Fruit fly (Drosophila melanogaster): Measurements from ENCODE around the gene Ir67b.

The Ir67b gene

DNA sequence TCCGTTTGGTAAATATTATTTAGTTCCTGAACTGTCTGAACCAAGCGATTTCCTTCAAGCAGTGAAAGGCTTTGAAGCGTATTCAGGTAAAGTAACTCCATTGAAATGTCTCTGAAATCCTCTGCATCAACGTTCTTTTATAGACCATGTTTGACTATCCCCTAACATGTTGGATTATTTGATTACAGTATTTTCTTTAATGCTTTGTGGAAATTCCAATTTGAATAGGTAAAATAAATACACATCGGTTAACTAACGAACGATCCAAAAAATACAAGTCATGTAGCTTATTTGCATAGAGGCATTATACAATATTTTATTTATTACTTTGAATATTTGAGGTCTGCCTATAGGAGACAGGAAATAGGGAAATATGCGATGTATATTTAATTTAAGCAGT lies at the start of gene Ir67b:
Gene Ir67b, minus strand, starts transcription at position 101 of the 400 bp plus-strand sequence.
- TF ChIP-seq EcR (GFP tag; optimal IDR thresholded peaks at IDR 0.05) (no peak), Dll (optimal IDR thresholded peaks at IDR 0.05) (no peak), CG8478 (optimal IDR thresholded peaks at IDR 0.05) (no peak), usp (GFP tag; optimal IDR thresholded peaks at IDR 0.05) (no peak), psq (optimal IDR thresholded peaks at IDR 0.05) (no peak), pan (optimal IDR thresholded peaks at IDR 0.05) (no peak)

- no peak for TF ChIP-seq usp (GFP tag; optimal IDR thresholded peaks at IDR 0.05)
- no peak for TF ChIP-seq EcR (GFP tag; optimal IDR thresholded peaks at IDR 0.05)
These were observed 49.3 kb upstream of the Ir67b start, which contains the start of gene Rbfox1 for dm6 chr3L:10481112-10481511. Rbfox1 (plus strand) TSS chr3L:10481412.

- TF ChIP-seq psq (optimal IDR thresholded peaks at IDR 0.05) (no peak), Dll (optimal IDR thresholded peaks at IDR 0.05) (no peak), CG8478 (optimal IDR thresholded peaks at IDR 0.05) (no peak), usp (GFP tag; optimal IDR thresholded peaks at IDR 0.05) (no peak), pan (optimal IDR thresholded peaks at IDR 0.05) (no peak)
These were observed 46.4 kb upstream of the Ir67b start, which contains the start of gene CG46430 for dm6 chr3L:10478214-10478613. CG46430 (plus strand) TSS chr3L:10478514.

DNA sequence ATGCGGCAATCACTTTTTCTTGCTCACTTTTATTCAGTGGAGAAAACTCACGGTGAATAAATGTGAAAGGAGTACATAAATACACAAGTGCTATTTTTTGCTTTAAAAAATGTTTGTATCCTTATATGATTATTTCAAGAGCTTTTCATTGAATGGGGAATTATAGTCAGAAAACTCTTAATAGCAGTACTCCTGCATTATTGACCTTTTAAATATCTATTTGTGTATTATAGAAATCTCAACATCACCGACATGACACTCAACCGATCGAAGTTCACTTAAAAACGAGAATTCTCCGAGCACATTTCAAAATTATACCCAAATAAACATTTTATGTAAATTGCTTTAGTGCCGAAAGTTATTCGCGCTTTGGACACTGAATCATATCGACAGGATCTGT lies 33.1 kb upstream of the Ir67b start, which contains the start of gene S-Lap3:
Gene S-Lap3, plus strand, starts transcription at position 301 of the 400 bp plus-strand sequence.
- TF ChIP-seq CG8478 (optimal IDR thresholded peaks at IDR 0.05), result no peak
- no peak for TF ChIP-seq usp (GFP tag; optimal IDR thresholded peaks at IDR 0.05)
- no peak for TF ChIP-seq EcR (GFP tag; optimal IDR thresholded peaks at IDR 0.05)
- TF ChIP-seq psq (optimal IDR thresholded peaks at IDR 0.05), result no peak
- TF ChIP-seq Dll (optimal IDR thresholded peaks at IDR 0.05), result no peak
- TF ChIP-seq pan (optimal IDR thresholded peaks at IDR 0.05), result no peak

dm6 chr3L:10463051-10463866 lies 31.5 kb upstream of the Ir67b start, which contains the start of the genes Gem3 and CG32061:
Gem3 (minus strand) TSS chr3L:10463101.
CG32061 (plus strand) TSS chr3L:10463816.
- no peak for TF ChIP-seq psq (optimal IDR thresholded peaks at IDR 0.05)
- no peak for TF ChIP-seq usp (GFP tag; optimal IDR thresholded peaks at IDR 0.05)
- no peak for TF ChIP-seq pan (optimal IDR thresholded peaks at IDR 0.05)
- no peak for TF ChIP-seq EcR (GFP tag; optimal IDR thresholded peaks at IDR 0.05)
- no peak for TF ChIP-seq Dll (optimal IDR thresholded peaks at IDR 0.05)
- no peak for TF ChIP-seq CG8478 (optimal IDR thresholded peaks at IDR 0.05)

DNA sequence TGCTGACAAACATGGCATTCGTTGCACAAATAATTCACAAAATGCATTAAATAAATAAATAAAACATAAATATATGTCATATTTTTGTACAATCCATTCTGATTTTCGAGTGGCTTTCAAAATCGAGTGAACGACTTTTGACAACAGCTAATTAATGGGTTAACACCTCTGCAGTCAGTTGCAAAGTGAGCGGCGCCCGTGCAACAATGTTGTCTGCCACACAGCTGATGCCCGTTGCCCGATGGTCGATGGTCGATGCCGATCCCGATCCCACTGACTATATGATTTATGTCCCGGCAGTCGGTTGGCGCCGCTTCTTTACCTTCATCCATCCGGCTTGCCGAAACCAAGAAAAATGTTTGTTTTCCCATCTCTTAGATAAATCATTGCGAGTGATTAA lies 27.3 kb upstream of the Ir67b start:
- TF ChIP-seq usp (GFP tag; optimal IDR thresholded peaks at IDR 0.05) (no peak), pan (optimal IDR thresholded peaks at IDR 0.05) (no peak), Dll (optimal IDR thresholded peaks at IDR 0.05) (no peak), psq (optimal IDR thresholded peaks at IDR 0.05) (no peak), CG8478 (optimal IDR thresholded peaks at IDR 0.05) (no peak), EcR (GFP tag; optimal IDR thresholded peaks at IDR 0.05) (no peak)

DNA sequence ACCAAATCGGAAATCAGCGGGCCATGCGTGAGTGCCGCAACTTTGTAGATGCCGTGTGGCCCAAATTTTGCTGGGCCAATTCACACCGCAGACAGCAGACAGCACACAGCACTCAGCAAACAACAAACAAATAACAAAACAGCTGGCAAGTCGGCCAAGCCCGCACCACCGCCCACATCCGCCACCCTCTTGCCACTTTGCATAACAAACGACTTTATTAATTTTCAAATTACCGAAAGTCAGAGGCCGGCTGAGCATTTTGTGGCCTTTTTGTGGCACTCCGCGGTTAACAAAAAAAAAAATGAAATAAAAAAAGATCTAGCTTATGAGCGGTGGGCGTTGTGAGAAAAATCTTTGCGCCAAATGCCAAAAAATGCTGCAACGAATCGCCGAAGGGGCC lies 17.9 kb upstream of the Ir67b start:
- no peak for TF ChIP-seq psq (optimal IDR thresholded peaks at IDR 0.05)
- no peak for TF ChIP-seq EcR (GFP tag; optimal IDR thresholded peaks at IDR 0.05)
- no peak for TF ChIP-seq pan (optimal IDR thresholded peaks at IDR 0.05)
- TF ChIP-seq CG8478 (optimal IDR thresholded peaks at IDR 0.05), result no peak
- TF ChIP-seq usp (GFP tag; optimal IDR thresholded peaks at IDR 0.05), result no peak
- TF ChIP-seq Dll (optimal IDR thresholded peaks at IDR 0.05), result no peak

DNA sequence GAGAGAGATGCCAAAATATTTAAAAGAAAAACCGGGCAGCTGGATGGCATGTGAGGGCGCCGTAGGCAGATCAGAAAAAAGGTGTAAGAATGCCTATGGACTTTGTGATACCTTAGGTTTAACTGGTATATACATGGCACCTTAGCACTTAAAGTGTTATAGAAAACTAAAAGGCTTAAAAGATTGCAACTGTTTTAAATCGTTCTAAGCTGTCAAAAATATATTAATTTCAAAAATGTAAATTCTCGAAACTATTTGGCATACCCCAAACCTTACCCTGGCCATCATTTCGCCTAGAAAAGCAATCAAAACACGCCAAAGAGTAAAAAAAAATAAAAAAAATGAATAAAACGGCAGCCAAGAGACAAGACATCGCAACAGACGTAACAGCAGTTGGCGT lies 15.2 kb upstream of the Ir67b start:
- TF ChIP-seq pan (optimal IDR thresholded peaks at IDR 0.05) (no peak), usp (GFP tag; optimal IDR thresholded peaks at IDR 0.05) (no peak), EcR (GFP tag; optimal IDR thresholded peaks at IDR 0.05) (no peak), Dll (optimal IDR thresholded peaks at IDR 0.05) (no peak), psq (optimal IDR thresholded peaks at IDR 0.05) (no peak), CG8478 (optimal IDR thresholded peaks at IDR 0.05) (no peak)

DNA sequence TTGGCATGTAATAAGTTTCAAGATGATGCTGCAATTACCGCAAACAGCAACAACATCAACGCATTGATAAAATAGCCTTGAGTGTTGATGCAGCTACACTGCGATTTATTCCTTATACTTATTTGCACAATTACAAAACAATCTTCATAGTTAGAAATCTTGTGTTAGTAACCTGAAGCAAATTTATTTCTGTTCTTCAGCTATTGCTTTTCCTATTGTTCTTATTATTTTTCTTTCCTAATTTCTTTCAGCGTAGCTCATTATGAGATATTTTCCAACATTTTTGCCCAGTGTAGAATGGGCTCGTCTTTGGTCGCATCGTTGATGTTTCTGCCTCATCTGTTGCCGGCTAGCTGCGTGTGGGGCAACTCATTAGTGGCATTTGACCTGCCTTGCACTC lies 12.2 kb upstream of the Ir67b start:
- TF ChIP-seq usp (GFP tag; optimal IDR thresholded peaks at IDR 0.05) (no peak), pan (optimal IDR thresholded peaks at IDR 0.05) (no peak), EcR (GFP tag; optimal IDR thresholded peaks at IDR 0.05) (no peak), psq (optimal IDR thresholded peaks at IDR 0.05) (no peak), CG8478 (optimal IDR thresholded peaks at IDR 0.05) (no peak), Dll (optimal IDR thresholded peaks at IDR 0.05) (no peak)

DNA sequence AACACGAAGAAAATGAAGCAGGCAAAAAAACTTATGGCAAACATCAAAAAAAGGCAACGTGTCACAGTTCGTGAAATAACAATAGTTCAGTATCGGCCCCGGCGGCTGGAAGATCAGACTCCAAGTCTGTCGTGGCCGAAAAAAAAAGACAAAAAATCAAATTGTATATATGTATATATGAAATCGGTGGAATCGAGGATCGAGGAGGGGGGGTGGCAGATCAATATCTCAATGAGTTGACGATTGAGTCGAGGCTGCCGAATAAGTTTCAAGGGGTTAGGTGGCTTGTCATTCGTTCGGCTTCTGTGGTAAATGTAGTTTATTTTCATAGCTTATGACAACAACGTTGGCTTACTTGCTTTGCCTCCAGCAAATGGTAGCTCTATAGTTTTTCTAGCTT lies 10.7 kb upstream of the Ir67b start:
- TF ChIP-seq Dll (optimal IDR thresholded peaks at IDR 0.05), result no peak
- TF ChIP-seq usp (GFP tag; optimal IDR thresholded peaks at IDR 0.05), result no peak
- TF ChIP-seq psq (optimal IDR thresholded peaks at IDR 0.05), result no peak
- no peak for TF ChIP-seq pan (optimal IDR thresholded peaks at IDR 0.05)

- no peak for TF ChIP-seq pan (optimal IDR thresholded peaks at IDR 0.05)
- TF ChIP-seq Dll (optimal IDR thresholded peaks at IDR 0.05), result no peak
- TF ChIP-seq EcR (GFP tag; optimal IDR thresholded peaks at IDR 0.05), result no peak
- TF ChIP-seq psq (optimal IDR thresholded peaks at IDR 0.05), result no peak
- no peak for TF ChIP-seq CG8478 (optimal IDR thresholded peaks at IDR 0.05)
- no peak for TF ChIP-seq usp (GFP tag; optimal IDR thresholded peaks at IDR 0.05)
These were observed 8.7 kb upstream of the Ir67b start for dm6 chr3L:10440488-10440887.

- TF ChIP-seq psq (optimal IDR thresholded peaks at IDR 0.05) (no peak), pan (optimal IDR thresholded peaks at IDR 0.05) (no peak), usp (GFP tag; optimal IDR thresholded peaks at IDR 0.05) (no peak), Dll (optimal IDR thresholded peaks at IDR 0.05) (no peak), CG8478 (optimal IDR thresholded peaks at IDR 0.05) (no peak), EcR (GFP tag; optimal IDR thresholded peaks at IDR 0.05) (no peak)
These were observed 8.1 kb upstream of the Ir67b start for dm6 chr3L:10439873-10440272.

Measured in whole organism.